Fruit fly (Drosophila melanogaster): Measurements from ENCODE around the gene Ktl.

Ktl gene

dm6 chr3R:20905418-20905817 is 8.3 kb upstream of the Ktl start, which contains the start of gene TotX:
Gene TotX (minus strand): TSS chr3R:20905518.
- no peak for TF ChIP-seq CG10348 (GFP tag; IDR thresholded peaks at IDR 0.05)
- no peak for TF ChIP-seq Pif1A (GFP tag; optimal IDR thresholded peaks at IDR 0.05)
- no peak for TF ChIP-seq CG9948 (tag; optimal IDR thresholded peaks at IDR 0.05)
- no peak for TF ChIP-seq Ets98B (GFP tag; IDR thresholded peaks at IDR 0.05)
- TF ChIP-seq fd96Ca (GFP tag; IDR thresholded peaks at IDR 0.05), result no peak
- TF ChIP-seq CG12605 (GFP tag; IDR thresholded peaks at IDR 0.05), result no peak
- no peak for TF ChIP-seq CG14655 (GFP tag; optimal IDR thresholded peaks at IDR 0.05)
- TF ChIP-seq CG15710 (tag; optimal IDR thresholded peaks at IDR 0.05), result no peak
- no peak for TF ChIP-seq CG17806 (tag; optimal IDR thresholded peaks at IDR 0.05)
- no peak for TF ChIP-seq gl (tag; optimal IDR thresholded peaks at IDR 0.05)
- no peak for TF ChIP-seq CG4496 (GFP tag; IDR thresholded peaks at IDR 0.05)
- no peak for TF ChIP-seq EcR (GFP tag; optimal IDR thresholded peaks at IDR 0.05)
- TF ChIP-seq D1 (tag; optimal IDR thresholded peaks at IDR 0.05), result no peak
- TF ChIP-seq Snoo (tag; optimal IDR thresholded peaks at IDR 0.05), result no peak

DNA sequence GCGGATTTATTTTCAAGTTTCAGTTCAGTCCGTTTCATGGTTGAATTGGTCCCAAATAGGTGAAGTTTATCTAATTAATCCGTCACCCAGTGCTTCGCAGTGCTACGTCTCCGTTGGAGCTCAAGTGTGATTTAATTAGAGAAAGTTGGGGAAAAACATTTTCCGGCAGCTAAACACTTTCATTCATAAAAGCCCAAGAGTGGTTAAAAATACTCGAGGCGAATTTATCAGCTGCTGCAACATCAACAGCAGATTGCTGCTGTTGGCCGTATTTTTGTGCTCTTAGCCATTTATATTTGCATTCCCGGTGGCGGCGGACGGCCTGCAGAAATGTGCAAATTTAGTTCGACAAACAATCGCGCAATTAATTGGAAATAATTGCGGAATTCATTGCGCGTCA is 4.5 kb upstream of the Ktl start, which contains the start of gene Grik:
Gene Grik (plus strand): TSS at position 301 of the 400 bp plus-strand sequence.
- no peak for TF ChIP-seq CG34367 (tag; optimal IDR thresholded peaks at IDR 0.05)
- no peak for TF ChIP-seq Pif1B (GFP tag; optimal IDR thresholded peaks at IDR 0.05)
- no peak for TF ChIP-seq CG8301 (tag; optimal IDR thresholded peaks at IDR 0.05)
- TF ChIP-seq EcR (GFP tag; optimal IDR thresholded peaks at IDR 0.05), result no peak
- TF ChIP-seq CG32121 (GFP tag; IDR thresholded peaks at IDR 0.05), result no peak
- no peak for TF ChIP-seq CG15710 (tag; optimal IDR thresholded peaks at IDR 0.05)
- TF ChIP-seq gl (tag; optimal IDR thresholded peaks at IDR 0.05), result no peak
- TF ChIP-seq D1 (tag; optimal IDR thresholded peaks at IDR 0.05), result no peak
- no peak for TF ChIP-seq Pif1A (GFP tag; optimal IDR thresholded peaks at IDR 0.05)
- no peak for TF ChIP-seq CG12605 (GFP tag; IDR thresholded peaks at IDR 0.05)
- TF ChIP-seq CG8159 (tag; optimal IDR thresholded peaks at IDR 0.05), result no peak
- TF ChIP-seq CG14655 (GFP tag; optimal IDR thresholded peaks at IDR 0.05), result no peak

DNA sequence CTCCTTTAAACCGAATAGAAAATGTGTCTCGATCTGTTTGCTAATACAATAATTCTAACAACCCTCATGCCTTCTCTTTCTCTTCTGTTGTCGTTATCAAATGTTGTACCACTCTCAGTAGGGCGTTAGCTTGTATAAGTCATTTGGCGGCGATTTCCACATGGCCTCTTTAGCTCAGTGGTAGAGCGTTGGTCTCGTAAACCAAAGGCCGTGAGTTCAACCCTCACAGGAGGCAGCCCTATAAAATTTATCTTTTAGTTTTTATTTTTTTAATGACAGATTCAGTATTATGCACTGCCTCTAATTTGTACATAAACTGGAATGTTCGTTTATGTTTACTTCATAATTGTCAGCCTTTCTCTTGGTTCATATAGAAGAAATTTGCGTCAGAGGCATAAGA is 5.6 kb downstream of the Ktl start:
- TF ChIP-seq CG9948 (tag; optimal IDR thresholded peaks at IDR 0.05) (no peak), Pif1A (GFP tag; optimal IDR thresholded peaks at IDR 0.05) (no peak), CG15710 (tag; optimal IDR thresholded peaks at IDR 0.05) (no peak), CG34367 (tag; optimal IDR thresholded peaks at IDR 0.05) (no peak), EcR (GFP tag; optimal IDR thresholded peaks at IDR 0.05) (no peak), CG32121 (GFP tag; IDR thresholded peaks at IDR 0.05) (no peak), CG17806 (tag; optimal IDR thresholded peaks at IDR 0.05) (no peak), D1 (tag; optimal IDR thresholded peaks at IDR 0.05) (no peak), Ets98B (GFP tag; IDR thresholded peaks at IDR 0.05) (no peak), CG8159 (tag; optimal IDR thresholded peaks at IDR 0.05) (no peak), CG12605 (GFP tag; IDR thresholded peaks at IDR 0.05) (no peak; the same call in 1 of the 2 replicates), rn (GFP tag; IDR thresholded peaks at IDR 0.05) (no peak), CG13204 (GFP tag; optimal IDR thresholded peaks at IDR 0.05) (no peak), CG8301 (tag; optimal IDR thresholded peaks at IDR 0.05) (no peak), fd96Ca (GFP tag; IDR thresholded peaks at IDR 0.05) (no peak), Snoo (tag; optimal IDR thresholded peaks at IDR 0.05) (no peak), gl (tag; optimal IDR thresholded peaks at IDR 0.05) (no peak), CG10348 (GFP tag; IDR thresholded peaks at IDR 0.05) (no peak)

dm6 chr3R:20890920-20891319 is 6.2 kb downstream of the Ktl start:
- TF ChIP-seq Pif1B (GFP tag; optimal IDR thresholded peaks at IDR 0.05) (no peak), D1 (tag; optimal IDR thresholded peaks at IDR 0.05) (no peak), CG9948 (tag; optimal IDR thresholded peaks at IDR 0.05) (no peak), Ets98B (GFP tag; IDR thresholded peaks at IDR 0.05) (no peak), CG8301 (tag; optimal IDR thresholded peaks at IDR 0.05) (no peak), CG10348 (GFP tag; IDR thresholded peaks at IDR 0.05) (no peak), Snoo (tag; optimal IDR thresholded peaks at IDR 0.05) (no peak), CG14655 (GFP tag; optimal IDR thresholded peaks at IDR 0.05) (no peak), CG15710 (tag; optimal IDR thresholded peaks at IDR 0.05) (no peak), CG34367 (tag; optimal IDR thresholded peaks at IDR 0.05) (no peak), EcR (GFP tag; optimal IDR thresholded peaks at IDR 0.05) (no peak), gl (tag; optimal IDR thresholded peaks at IDR 0.05) (no peak), CG4496 (GFP tag; IDR thresholded peaks at IDR 0.05) (no peak), CG8159 (tag; optimal IDR thresholded peaks at IDR 0.05) (no peak)

dm6 chr3R:20890505-20890904 is 6.6 kb downstream of the Ktl start:
- TF ChIP-seq Pif1B (GFP tag; optimal IDR thresholded peaks at IDR 0.05), result no peak
- no peak for TF ChIP-seq gl (tag; optimal IDR thresholded peaks at IDR 0.05)
- no peak for TF ChIP-seq CG14655 (GFP tag; optimal IDR thresholded peaks at IDR 0.05)
- no peak for TF ChIP-seq CG10348 (GFP tag; IDR thresholded peaks at IDR 0.05)
- TF ChIP-seq CG15710 (tag; optimal IDR thresholded peaks at IDR 0.05), result no peak
- no peak for TF ChIP-seq CG8159 (tag; optimal IDR thresholded peaks at IDR 0.05)
- TF ChIP-seq CG12605 (GFP tag; IDR thresholded peaks at IDR 0.05), result no peak
- no peak for TF ChIP-seq EcR (GFP tag; optimal IDR thresholded peaks at IDR 0.05)
- TF ChIP-seq rn (GFP tag; IDR thresholded peaks at IDR 0.05), result no peak
- no peak for TF ChIP-seq CG17806 (tag; optimal IDR thresholded peaks at IDR 0.05)
- no peak for TF ChIP-seq CG8301 (tag; optimal IDR thresholded peaks at IDR 0.05)
- no peak for TF ChIP-seq Pif1A (GFP tag; optimal IDR thresholded peaks at IDR 0.05)
- TF ChIP-seq CG4496 (GFP tag; IDR thresholded peaks at IDR 0.05), result no peak

dm6 chr3R:20877436-20877835 is 19.7 kb downstream of the Ktl start, which contains the start of gene TotZ:
Gene TotZ (plus strand): TSS chr3R:20877736.
- TF ChIP-seq CG32121 (GFP tag; IDR thresholded peaks at IDR 0.05), result no peak
- TF ChIP-seq CG34367 (tag; optimal IDR thresholded peaks at IDR 0.05), result no peak
- no peak for TF ChIP-seq CG9948 (tag; optimal IDR thresholded peaks at IDR 0.05)
